Fruit fly (Drosophila melanogaster) whole organism, prepupa: ENCODE data around the gene MED10.

ENCODE experiments used
- Blimp-1 ChIP-seq: fragments of 200-800 bp; sonication (Bioruptor generic); optimal IDR thresholded peaks from 3 replicates; lab custom pipeline; 2017; ENCODE audit warnings: missing biosample characterization, missing genetic modification characterization, mild to moderate bottlenecking, moderate library complexity, missing genetic modification reagents
- CG10631 ChIP-seq: fragments of 200-800 bp; sonication (Bioruptor generic); optimal IDR thresholded peaks from 2 replicates; lab custom pipeline; 2016; ENCODE audit warnings: missing biosample characterization, missing genetic modification characterization
- CG10669 ChIP-seq: fragments of 200-800 bp; sonication (Bioruptor generic); optimal IDR thresholded peaks from 3 replicates; lab custom pipeline; 2018; ENCODE audit warnings: missing biosample characterization, mild to moderate bottlenecking, missing genetic modification characterization, moderate library complexity
- CG11294 ChIP-seq: fragments of 200-800 bp; sonication (Bioruptor generic); IDR thresholded peaks from 2 replicates; pipeline ENCODE4 v1.3.6; 2022; ENCODE audit warnings: missing biosample characterization, missing genetic modification characterization
- CG11762 ChIP-seq: fragments of 200-800 bp; sonication (Bioruptor generic); optimal IDR thresholded peaks from 3 replicates; lab custom pipeline; 2016; ENCODE audit warnings: missing biosample characterization, missing genetic modification characterization; ENCODE audit not compliant: insufficient read depth
- CG1621 ChIP-seq: fragments of 200-800 bp; sonication (Bioruptor generic); optimal IDR thresholded peaks from 3 replicates; lab custom pipeline; 2018; ENCODE audit warnings: missing biosample characterization, mild to moderate bottlenecking, missing genetic modification characterization
- CG3032 ChIP-seq: fragments of 200-800 bp; optimal IDR thresholded peaks from 2 replicates; lab custom pipeline; 2019; ENCODE audit warnings: missing biosample characterization, mild to moderate bottlenecking, missing genetic modification characterization, moderate library complexity
- CG31627 ChIP-seq: fragments of 200-800 bp; sonication (Bioruptor generic); optimal IDR thresholded peaks from 3 replicates; lab custom pipeline; 2016; ENCODE audit warnings: missing biosample characterization, missing genetic modification characterization
- CG32006 ChIP-seq: fragments of 200-800 bp; sonication (Bioruptor generic); optimal IDR thresholded peaks from 3 replicates; lab custom pipeline; 2017; ENCODE audit warnings: missing biosample characterization, mild to moderate bottlenecking, missing genetic modification characterization
- CG34406 ChIP-seq: fragments of 200-800 bp; sonication (Bioruptor generic); optimal IDR thresholded peaks from 3 replicates; lab custom pipeline; 2016; ENCODE audit warnings: missing biosample characterization, missing genetic modification characterization
- CG4318 ChIP-seq: fragments of 200-800 bp; sonication (Bioruptor generic); optimal IDR thresholded peaks from 3 replicates; lab custom pipeline; 2017; ENCODE audit warnings: missing biosample characterization, mild to moderate bottlenecking, missing genetic modification characterization
- CG6163 ChIP-seq: fragments of 200-800 bp; sonication (Bioruptor generic); IDR thresholded peaks from 3 replicates; pipeline ENCODE4 v1.3.6; 2022; ENCODE audit warnings: missing biosample characterization, missing genetic modification characterization
- CG6808 ChIP-seq: fragments of 200-800 bp; sonication (Bioruptor generic); optimal IDR thresholded peaks from 3 replicates; lab custom pipeline; 2017; ENCODE audit warnings: missing biosample characterization, missing genetic modification characterization, mild to moderate bottlenecking, moderate library complexity, missing genetic modification reagents
- CG6854 ChIP-seq: fragments of 200-800 bp; sonication (Bioruptor generic); optimal IDR thresholded peaks from 2 replicates; lab custom pipeline; 2017; ENCODE audit warnings: missing biosample characterization, mild to moderate bottlenecking, missing genetic modification characterization
- CG7368 ChIP-seq: fragments of 200-800 bp; sonication (Bioruptor generic); optimal IDR thresholded peaks from 3 replicates; lab custom pipeline; 2016; ENCODE audit warnings: missing biosample characterization, missing genetic modification characterization
- CG8119 ChIP-seq: fragments of 200-800 bp; sonication (Bioruptor generic); IDR thresholded peaks from 3 replicates; pipeline ENCODE4 v1.3.6; 2022; ENCODE audit warnings: missing biosample characterization, missing genetic modification characterization
- CG8319 ChIP-seq: fragments of 200-800 bp; sonication (Bioruptor generic); optimal IDR thresholded peaks from 3 replicates; lab custom pipeline; 2016; ENCODE audit warnings: missing biosample characterization, missing genetic modification characterization
- CG8632 ChIP-seq: fragments of 200-800 bp; sonication (Bioruptor generic); optimal IDR thresholded peaks from 3 replicates; lab custom pipeline; 2016; ENCODE audit warnings: missing biosample characterization, missing genetic modification characterization
- CG9139 ChIP-seq: fragments of 200-800 bp; sonication (Bioruptor generic); optimal IDR thresholded peaks from 3 replicates; lab custom pipeline; 2017; ENCODE audit warnings: missing biosample characterization, mild to moderate bottlenecking, missing genetic modification characterization
- Eip75B ChIP-seq: fragments of 200-800 bp; sonication (Bioruptor generic); optimal IDR thresholded peaks from 3 replicates; lab custom pipeline; 2016; ENCODE audit warnings: missing biosample characterization, missing genetic modification characterization
- Eip78C ChIP-seq: fragments of 200-800 bp; sonication (Bioruptor generic); peaks from one replicate; lab custom pipeline; 2016; ENCODE audit warnings: missing biosample characterization, missing genetic modification characterization
- Eip93F ChIP-seq: fragments of 200-800 bp; sonication (Bioruptor generic); optimal IDR thresholded peaks from 2 replicates; lab custom pipeline; 2016; ENCODE audit warnings: missing biosample characterization, mild to moderate bottlenecking, missing genetic modification characterization
- Ets96B ChIP-seq: fragments of 200-800 bp; optimal IDR thresholded peaks from 2 replicates; lab custom pipeline; 2019; ENCODE audit warnings: missing biosample characterization, mild to moderate bottlenecking, missing genetic modification characterization, moderate library complexity
- Gug ChIP-seq: fragments of 200-800 bp; sonication (Bioruptor generic); IDR thresholded peaks from 2 replicates; pipeline ENCODE4 v1.3.6; 2022; ENCODE audit warnings: missing biosample characterization, missing genetic modification characterization
- Hr38 ChIP-seq: sonication (Bioruptor generic); optimal IDR thresholded peaks from 2 replicates; lab custom pipeline; 2016; ENCODE audit warnings: missing biosample characterization, missing genetic modification characterization
- Hr39 ChIP-seq: fragments of 200-800 bp; sonication (Bioruptor generic); optimal IDR thresholded peaks from 2 replicates; lab custom pipeline; 2016; ENCODE audit warnings: missing biosample characterization, missing genetic modification characterization
- Hr4 ChIP-seq: fragments of 200-800 bp; sonication (Bioruptor generic); optimal IDR thresholded peaks from 3 replicates; lab custom pipeline; 2016; ENCODE audit warnings: missing biosample characterization, missing genetic modification characterization
- Lpt ChIP-seq: fragments of 200-800 bp; sonication (Bioruptor generic); optimal IDR thresholded peaks from 3 replicates; lab custom pipeline; 2016; ENCODE audit warnings: missing biosample characterization, missing genetic modification characterization
- Met ChIP-seq: fragments of 200-800 bp; sonication (Bioruptor generic); optimal IDR thresholded peaks from 3 replicates; lab custom pipeline; 2016; ENCODE audit warnings: missing biosample characterization, missing genetic modification characterization
- Smox ChIP-seq: fragments of 200-800 bp; sonication (Bioruptor generic); optimal IDR thresholded peaks from 3 replicates; lab custom pipeline; 2016; ENCODE audit warnings: missing biosample characterization, missing genetic modification characterization
- Sox102F ChIP-seq: fragments of 200-800 bp; sonication (Bioruptor generic); optimal IDR thresholded peaks from 2 replicates; lab custom pipeline; 2016; ENCODE audit warnings: missing biosample characterization, mild to moderate bottlenecking, missing genetic modification characterization
- Sox14 ChIP-seq: fragments of 200-800 bp; sonication (Bioruptor generic); optimal IDR thresholded peaks from 3 replicates; lab custom pipeline; 2016; ENCODE audit warnings: missing biosample characterization, missing genetic modification characterization
- Sox15 ChIP-seq: fragments of 200-800 bp; sonication (Bioruptor generic); optimal IDR thresholded peaks from 3 replicates; lab custom pipeline; 2016; ENCODE audit warnings: missing biosample characterization, missing genetic modification characterization
- achi ChIP-seq: fragments of 200-800 bp; sonication (Bioruptor generic); optimal IDR thresholded peaks from 3 replicates; lab custom pipeline; 2016; ENCODE audit warnings: missing biosample characterization, missing genetic modification characterization
- acj6 ChIP-seq: fragments of 200-800 bp; sonication (Bioruptor generic); optimal IDR thresholded peaks from 3 replicates; lab custom pipeline; 2016; ENCODE audit warnings: missing biosample characterization, missing genetic modification characterization
- cyc ChIP-seq: fragments of 200-800 bp; sonication (Bioruptor generic); optimal IDR thresholded peaks from 3 replicates; lab custom pipeline; 2016; ENCODE audit warnings: missing biosample characterization, missing genetic modification characterization
- dac ChIP-seq: fragments of 200-800 bp; sonication (Bioruptor generic); optimal IDR thresholded peaks from 2 replicates; lab custom pipeline; 2017; ENCODE audit warnings: missing biosample characterization, mild to moderate bottlenecking, missing genetic modification characterization
- eg ChIP-seq: fragments of 200-800 bp; sonication (Bioruptor generic); IDR thresholded peaks from 3 replicates; pipeline ENCODE4 v1.3.6; 2022; ENCODE audit warnings: missing biosample characterization, missing genetic modification characterization
- esn ChIP-seq: fragments of 200-800 bp; sonication (Bioruptor generic); optimal IDR thresholded peaks from 2 replicates; lab custom pipeline; 2016; ENCODE audit warnings: missing biosample characterization, mild to moderate bottlenecking, missing genetic modification characterization, moderate library complexity
- fd59A ChIP-seq: fragments of 200-800 bp; sonication (Bioruptor generic); optimal IDR thresholded peaks from 2 replicates; lab custom pipeline; 2017; ENCODE audit warnings: missing biosample characterization, mild to moderate bottlenecking, missing genetic modification characterization, missing genetic modification reagents
- fkh ChIP-seq: fragments of 200-800 bp; sonication (Bioruptor generic); optimal IDR thresholded peaks from 3 replicates; lab custom pipeline; 2017; ENCODE audit warnings: missing biosample characterization, mild to moderate bottlenecking, missing genetic modification characterization, moderate library complexity
- pdm3 ChIP-seq: fragments of 200-800 bp; sonication (Bioruptor generic); optimal IDR thresholded peaks from 3 replicates; lab custom pipeline; 2016; ENCODE audit warnings: missing biosample characterization, missing genetic modification characterization
- salr ChIP-seq, 2 experiments: fragments of 200-800 bp; sonication (Bioruptor generic); optimal IDR thresholded peaks; 3 replicates each; lab custom pipeline; 2016 to 2018; ENCODE audit warnings: missing biosample characterization in 2 of 2, missing genetic modification characterization in 2 of 2, mild to moderate bottlenecking in 1 of 2
- spab ChIP-seq: fragments of 200-800 bp; sonication (Bioruptor generic); optimal IDR thresholded peaks from 2 replicates; lab custom pipeline; 2017; ENCODE audit warnings: missing biosample characterization, mild to moderate bottlenecking, missing genetic modification characterization, missing genetic modification reagents
- ss ChIP-seq, 2 experiments: fragments of 200-800 bp; sonication (Bioruptor generic); optimal IDR thresholded peaks; 2 replicates in 1 of 2; 3 replicates in 1 of 2; lab custom pipeline; 2017 to 2018; ENCODE audit warnings: mild to moderate bottlenecking in 2 of 2, missing biosample characterization in 2 of 2, missing genetic modification characterization in 2 of 2, moderate library complexity in 1 of 2
- svp ChIP-seq: fragments of 200-800 bp; sonication (Bioruptor generic); peaks from one replicate; lab custom pipeline; 2016; ENCODE audit warnings: missing biosample characterization, missing genetic modification characterization
- topi ChIP-seq: fragments of 200-800 bp; sonication (Bioruptor generic); optimal IDR thresholded peaks from 3 replicates; lab custom pipeline; 2016; ENCODE audit warnings: missing biosample characterization, missing genetic modification characterization
- vri ChIP-seq: fragments of 200-800 bp; sonication (Bioruptor generic); optimal IDR thresholded peaks from 3 replicates; lab custom pipeline; 2016; ENCODE audit warnings: missing biosample characterization, mild to moderate bottlenecking, missing genetic modification characterization

Gene MED10

DNA sequence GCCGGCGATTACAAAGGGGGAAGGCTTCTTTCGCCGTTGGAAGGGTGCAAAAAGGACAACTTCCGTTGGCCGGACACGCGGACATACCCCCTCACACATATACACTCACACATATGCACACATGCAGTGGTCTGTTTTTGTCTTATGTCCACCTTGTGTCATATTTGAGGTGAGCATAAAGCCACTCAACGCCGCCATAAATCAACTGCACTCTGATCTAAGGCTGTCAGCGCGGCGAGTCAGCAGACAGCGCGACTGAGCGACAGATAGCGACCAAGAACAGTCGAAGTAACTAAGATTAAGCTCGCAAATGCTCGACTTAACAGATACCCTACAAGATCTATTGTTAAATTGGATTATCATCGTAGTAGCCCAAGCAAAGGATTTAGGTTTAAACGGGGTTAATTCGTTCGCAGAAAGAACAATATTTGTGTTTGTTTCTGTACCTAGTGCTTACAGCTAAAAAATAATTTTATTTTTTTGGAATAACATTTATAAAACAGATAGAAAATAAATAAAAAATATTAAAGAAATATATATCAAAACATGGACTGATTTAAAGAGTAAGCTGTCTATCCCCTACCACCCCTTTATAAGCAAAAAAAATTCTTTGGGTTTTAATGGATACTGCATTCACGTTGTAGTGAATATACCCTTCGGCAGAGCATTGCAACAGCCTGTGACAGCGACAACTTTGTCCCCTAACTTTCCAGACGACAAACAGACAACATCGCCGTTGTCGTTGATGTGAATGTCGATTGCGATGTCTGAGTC is 22.9 kb upstream of the MED10 start (continued):
- TF ChIP-seq CG11294 = no peak
- peak; percentile 13 for TF ChIP-seq CG31627 (GFP tag; lab: Kevin White, UChicago)
- TF ChIP-seq Gug (GFP tag; lab: Robert Waterston, UW) = no peak
- TF ChIP-seq CG3032 = peak; percentile 57
- TF ChIP-seq Blimp-1 (GFP tag; lab: Kevin White, UChicago) = no peak
- TF ChIP-seq fd59A (GFP tag; lab: Kevin White, UChicago) = peak; percentile 51
- no peak for TF ChIP-seq Smox (GFP tag; lab: Kevin White, UChicago)
- TF ChIP-seq esn = peak; percentile 34
- no peak for TF ChIP-seq dac (GFP tag; lab: Kevin White, UChicago)
- peak; percentile 78 for TF ChIP-seq Eip78C (GFP tag; lab: Kevin White, UChicago)
- no peak for TF ChIP-seq CG7368 (GFP tag; lab: Kevin White, UChicago)
- no peak for TF ChIP-seq spab
- no peak for TF ChIP-seq vri (GFP tag; lab: Kevin White, UChicago)
- no peak for TF ChIP-seq Hr38 (GFP tag; lab: Kevin White, UChicago)
- no peak for TF ChIP-seq Sox14 (GFP tag; lab: Kevin White, UChicago)
- TF ChIP-seq CG10669 = no peak
- no peak for TF ChIP-seq CG8632
- TF ChIP-seq acj6 (GFP tag; lab: Kevin White, UChicago) = peak; percentile 37
- no peak for TF ChIP-seq CG9139 (GFP tag; lab: Kevin White, UChicago)
- TF ChIP-seq CG4318 = peak; percentile 27
- TF ChIP-seq Eip93F (GFP tag; lab: Kevin White, UChicago) = no peak
- TF ChIP-seq achi (GFP tag; lab: Kevin White, UChicago) = no peak
- no peak for TF ChIP-seq CG8319 (GFP tag; lab: Kevin White, UChicago)
- no peak for TF ChIP-seq Hr4
- TF ChIP-seq Lpt = no peak
- TF ChIP-seq salr (GFP tag; optimal IDR thresholded peaks at IDR 0.05; lab: Kevin White, UChicago) = no peak
- TF ChIP-seq CG11762 (GFP tag; lab: Kevin White, UChicago) = peak; percentile 5
- TF ChIP-seq Eip75B (GFP tag; lab: Kevin White, UChicago) = no peak
- TF ChIP-seq CG1621 (tag; lab: Kevin White, UChicago) = no peak
- no peak for TF ChIP-seq Hr39
- TF ChIP-seq Sox102F (GFP tag; lab: Kevin White, UChicago) = peak; percentile 21
- peak; percentile 63 for TF ChIP-seq CG32006
- TF ChIP-seq fkh (GFP tag; lab: Kevin White, UChicago) = no peak
- no peak for TF ChIP-seq CG8119 (GFP tag; lab: Robert Waterston, UW)
- TF ChIP-seq pdm3 (GFP tag; lab: Kevin White, UChicago) = peak; percentile 28
- TF ChIP-seq topi = no peak
- peak; percentile 2 for TF ChIP-seq cyc (GFP tag; lab: Kevin White, UChicago)
- TF ChIP-seq Ets96B (tag; lab: Kevin White, UChicago) = peak; percentile 28

dm6 chr3L:16209641-16210040 is 22.2 kb upstream of the MED10 start:
- no peak for TF ChIP-seq CG10631 (GFP tag; lab: Kevin White, UChicago)
- peak; percentile 34 for TF ChIP-seq CG9139 (GFP tag; lab: Kevin White, UChicago)
- no peak for TF ChIP-seq CG8632
- TF ChIP-seq CG32006 = no peak
- TF ChIP-seq salr (GFP tag; optimal IDR thresholded peaks at IDR 0.05; lab: Kevin White, UChicago) = no peak
- TF ChIP-seq CG34406 (GFP tag; lab: Kevin White, UChicago) = no peak
- TF ChIP-seq Eip75B (GFP tag; lab: Kevin White, UChicago) = peak; percentile 20
- TF ChIP-seq svp = no peak
- no peak for TF ChIP-seq Sox15 (GFP tag; lab: Kevin White, UChicago)
- TF ChIP-seq CG6163 (GFP tag; lab: Robert Waterston, UW) = 0 out of 3 replicates have a peak, but pooled peaks have one; percentile 20
- no peak for TF ChIP-seq Lpt
- TF ChIP-seq CG8319 (GFP tag; lab: Kevin White, UChicago) = no peak
- no peak for TF ChIP-seq Met (GFP tag; lab: Kevin White, UChicago)
- TF ChIP-seq CG11762 (GFP tag; lab: Kevin White, UChicago) = no peak
- no peak for TF ChIP-seq CG6854
- TF ChIP-seq spab = no peak
- TF ChIP-seq pdm3 (GFP tag; lab: Kevin White, UChicago) = no peak
- TF ChIP-seq ss (GFP tag; optimal IDR thresholded peaks at IDR 0.05; lab: Kevin White, UChicago) = peak; percentile 36 to 75
- peak; percentile 14 for TF ChIP-seq CG6808 (GFP tag; lab: Kevin White, UChicago)
- 0 out of 3 replicates have a peak, but pooled peaks have one; percentile 8 for TF ChIP-seq eg
- no peak for TF ChIP-seq Eip93F (GFP tag; lab: Kevin White, UChicago)
